Fruit fly (Drosophila melanogaster): ENCODE results near the gene CG10600.

The CG10600 gene

DNA sequence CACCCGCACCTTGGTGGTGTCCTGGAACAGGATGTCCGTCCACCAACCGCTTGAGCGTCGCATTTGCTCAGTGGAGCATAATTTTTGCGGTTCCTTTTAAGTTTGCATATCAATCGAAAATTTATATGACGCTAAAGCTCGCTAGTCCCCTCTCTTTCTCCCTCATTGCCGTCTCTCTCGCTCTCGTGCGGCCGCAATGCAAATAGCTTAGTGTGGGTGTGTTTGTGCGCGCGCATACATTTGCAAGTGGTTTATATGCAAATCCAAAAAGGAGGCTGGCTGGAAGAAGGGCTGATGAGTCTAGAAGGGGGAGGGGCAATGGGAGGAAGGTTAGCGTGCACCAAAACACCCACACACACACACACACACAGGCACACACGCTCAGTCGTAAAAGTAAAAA lies 47.4 kb upstream of the CG10600 start:
- 0 out of 3 replicates have a peak, but pooled peaks have one; percentile 34 for TF ChIP-seq ci (GFP tag; IDR thresholded peaks at IDR 0.05)
- peak; percentile 56 for TF ChIP-seq cg (GFP tag; optimal IDR thresholded peaks at IDR 0.05)
- no peak for TF ChIP-seq CG33557 (GFP tag; optimal IDR thresholded peaks at IDR 0.05)
- TF ChIP-seq CG10321 (GFP tag; IDR thresholded peaks at IDR 0.05): peak; percentile 66; the same call in 1 of the 2 replicates
- TF ChIP-seq seq (GFP tag; IDR thresholded peaks at IDR 0.05): 0 out of 2 replicates have a peak, but pooled peaks have one; percentile 37
- TF ChIP-seq CG8089 (GFP tag; optimal IDR thresholded peaks at IDR 0.05): no peak
- no peak for TF ChIP-seq CG4617 (GFP tag; optimal IDR thresholded peaks at IDR 0.05; ENCODE audit: borderline replicate concordance)
- TF ChIP-seq ro (GFP tag; IDR thresholded peaks at IDR 0.05): no peak
- TF ChIP-seq ewg (GFP tag; optimal IDR thresholded peaks at IDR 0.05): peak; percentile 85
- no peak for TF ChIP-seq CG6272 (GFP tag; IDR thresholded peaks at IDR 0.05)
- TF ChIP-seq CG3847 (GFP tag; IDR thresholded peaks at IDR 0.05): 0 out of 2 replicates have a peak, but pooled peaks have one; percentile 6
- TF ChIP-seq CG1832 (GFP tag; optimal IDR thresholded peaks at IDR 0.05): peak; percentile 54
- TF ChIP-seq Bgb (GFP tag; IDR thresholded peaks at IDR 0.05; ENCODE audit: partially characterized antibody): no peak
- 0 out of 3 replicates have a peak, but pooled peaks have one; percentile 9 for TF ChIP-seq hb (GFP tag; IDR thresholded peaks at IDR 0.05; ENCODE audit: partially characterized antibody)
- no peak for TF ChIP-seq CG10543 (GFP tag; optimal IDR thresholded peaks at IDR 0.05)
- TF ChIP-seq klu (GFP tag; IDR thresholded peaks at IDR 0.05): no peak
- TF ChIP-seq Nf-YC (tag; optimal IDR thresholded peaks at IDR 0.05): peak; percentile 72
- TF ChIP-seq Hr78 (GFP tag; optimal IDR thresholded peaks at IDR 0.05): no peak
- TF ChIP-seq cad (GFP tag; optimal IDR thresholded peaks at IDR 0.05): no peak
- no peak for TF ChIP-seq vfl (GFP tag; optimal IDR thresholded peaks at IDR 0.05)
- TF ChIP-seq Med (GFP tag): peak; percentile 11
- peak; percentile 49 for TF ChIP-seq Nf-YB (GFP tag; optimal IDR thresholded peaks at IDR 0.05)
- no peak for TF ChIP-seq CG10565 (GFP tag; optimal IDR thresholded peaks at IDR 0.05)
- TF ChIP-seq CG10462 (GFP tag; optimal IDR thresholded peaks at IDR 0.05): no peak
- TF ChIP-seq CG8924 (tag; optimal IDR thresholded peaks at IDR 0.05): no peak
- no peak for TF ChIP-seq Dref (GFP tag; IDR thresholded peaks at IDR 0.05)
- TF ChIP-seq crol (GFP tag; IDR thresholded peaks at IDR 0.05): peak; percentile 35
- no peak for TF ChIP-seq amos (GFP tag; IDR thresholded peaks at IDR 0.05; ENCODE audit: partially characterized antibody)

dm6 chr2L:18884783-18885182 lies 45.3 kb upstream of the CG10600 start:
- peak; percentile 89 for TF ChIP-seq CG8281 (tag; optimal IDR thresholded peaks at IDR 0.05)
- peak; percentile 58 for TF ChIP-seq tup (GFP tag; optimal IDR thresholded peaks at IDR 0.05)
- peak; percentile 60 for TF ChIP-seq onecut (GFP tag; IDR thresholded peaks at IDR 0.05)
- no peak for TF ChIP-seq NfI (GFP tag; optimal IDR thresholded peaks at IDR 0.05)

DNA sequence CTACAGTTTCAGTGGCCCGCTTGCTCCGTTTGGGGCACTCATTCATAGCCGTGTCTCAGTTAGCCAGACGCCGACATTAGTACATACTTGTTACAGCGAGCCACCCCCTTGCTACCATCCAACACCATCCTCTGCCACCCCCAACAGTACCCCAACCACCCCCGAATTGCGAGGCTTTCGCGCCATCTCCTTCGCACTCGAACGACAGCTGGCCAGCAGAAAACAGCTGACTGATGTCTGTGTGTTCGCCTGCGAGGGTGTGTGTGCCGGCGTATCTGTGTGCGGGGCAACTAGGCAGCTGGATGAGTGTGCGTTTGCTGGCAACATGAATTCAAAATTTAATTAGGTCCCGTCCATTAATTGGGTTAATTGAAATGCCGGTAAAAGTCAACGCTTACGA lies 43.3 kb upstream of the CG10600 start:
- TF ChIP-seq Gsc (GFP tag; IDR thresholded peaks at IDR 0.05) (no peak), CG17912 (GFP tag; optimal IDR thresholded peaks at IDR 0.05) (no peak), seq (GFP tag; IDR thresholded peaks at IDR 0.05) (peak; percentile 78), pros (GFP tag; optimal IDR thresholded peaks at IDR 0.05) (peak; percentile 27), CG1832 (GFP tag; optimal IDR thresholded peaks at IDR 0.05) (peak; percentile 47), Nf-YC (tag; optimal IDR thresholded peaks at IDR 0.05) (peak; percentile 84), crp (GFP tag; optimal IDR thresholded peaks at IDR 0.05) (peak in 1 of 2 experiments; percentile 68), CG6272 (GFP tag; IDR thresholded peaks at IDR 0.05) (0 out of 2 replicates have a peak, but pooled peaks have one; percentile 8), CG34422 (GFP tag; IDR thresholded peaks at IDR 0.05) (0 out of 3 replicates have a peak, but pooled peaks have one; percentile 14), Jarid2 (GFP tag; optimal IDR thresholded peaks at IDR 0.05) (peak; percentile 39), crol (GFP tag; IDR thresholded peaks at IDR 0.05) (peak; percentile 45; the same call in 1 of the 2 replicates), Med (GFP tag) (peak; percentile 44), Deaf1 (tag; optimal IDR thresholded peaks at IDR 0.05) (peak; percentile 4), cg (GFP tag; optimal IDR thresholded peaks at IDR 0.05) (peak; percentile 71), Dip3 (GFP tag; optimal IDR thresholded peaks at IDR 0.05) (no peak), chinmo (GFP tag; IDR thresholded peaks at IDR 0.05; ENCODE audit: partially characterized antibody) (peak; percentile 41; the same call in 1 of the 4 replicates), CG10321 (GFP tag; IDR thresholded peaks at IDR 0.05) (peak; percentile 60), Nf-YB (GFP tag; optimal IDR thresholded peaks at IDR 0.05) (peak; percentile 65), Dll (GFP tag; IDR thresholded peaks at IDR 0.05; ENCODE audit: partially characterized antibody) (no peak)

Measured in whole organism, embryonic.